Worm (Caenorhabditis elegans) whole organism, L4 larva: ENCODE measurements around the gene algn-7.

Source experiments
- R02D3.7 ChIP-seq: fragments of 150-350 bp; sonication (generic microtip); optimal IDR thresholded peaks from 3 replicates; lab custom pipeline; 2014; ENCODE audit warnings: missing biosample characterization, missing genetic modification characterization
- ama-1 ChIP-seq: fragments of 150-350 bp; optimal IDR thresholded peaks from 2 replicates; lab custom pipeline; 2014; ENCODE audit warnings: inconsistent platforms, mixed read lengths
- cey-2 ChIP-seq: sonication (generic microtip); optimal IDR thresholded peaks from 3 replicates; lab custom pipeline; 2017; ENCODE audit warnings: missing genetic modification characterization, mild to moderate bottlenecking, missing compliant biosample characterization, antibody characterized with exemption, borderline replicate concordance; ENCODE audit not compliant: insufficient read depth
- egl-27 ChIP-seq: sonication (generic microtip); optimal IDR thresholded peaks from 3 replicates; lab custom pipeline; 2017; ENCODE audit warnings: missing biosample characterization, missing genetic modification reagents, missing genetic modification characterization
- fos-1 ChIP-seq: fragments of 150-350 bp; optimal IDR thresholded peaks from 2 replicates; lab custom pipeline; 2014; ENCODE audit warnings: missing biosample characterization, missing genetic modification characterization
- lsy-2 ChIP-seq, 2 experiments: fragments of 150-350 bp in 1 of 2; sonication (generic microtip) in 1 of 2; optimal IDR thresholded peaks; 2 replicates each; lab custom pipeline; 2014 to 2017; ENCODE audit warnings: missing biosample characterization in 2 of 2, missing genetic modification characterization in 2 of 2
- nhr-76 ChIP-seq: fragments of 150-350 bp; optimal IDR thresholded peaks from 2 replicates; lab custom pipeline; 2014; ENCODE audit warnings: missing biosample characterization, missing genetic modification characterization
- nhr-77 ChIP-seq: fragments of 150-350 bp; optimal IDR thresholded peaks from 2 replicates; lab custom pipeline; 2014; ENCODE audit warnings: missing biosample characterization, missing genetic modification characterization
- pqm-1 ChIP-seq: sonication (generic microtip); optimal IDR thresholded peaks from 2 replicates; lab custom pipeline; 2017; ENCODE audit warnings: missing biosample characterization, missing genetic modification characterization
- snpc-4 ChIP-seq: fragments of 150-350 bp; optimal IDR thresholded peaks from 2 replicates; lab custom pipeline; 2014; ENCODE audit warnings: missing biosample characterization, missing genetic modification characterization
- unc-39 ChIP-seq: sonication (generic microtip); optimal IDR thresholded peaks from 2 replicates; lab custom pipeline; 2017; ENCODE audit warnings: missing biosample characterization, missing genetic modification characterization
- zag-1 ChIP-seq: fragments of 150-350 bp; optimal IDR thresholded peaks from 2 replicates; lab custom pipeline; 2014; ENCODE audit warnings: missing biosample characterization, missing genetic modification characterization
- zip-11 ChIP-seq: fragments of 200-800 bp; sonication (Bioruptor generic); IDR thresholded peaks from 2 replicates; pipeline ENCODE4 v1.3.6; 2022; ENCODE audit warnings: missing genetic modification characterization, missing compliant biosample characterization

ce11 chrV:19895250-19895649 lies 38.9 kb downstream of the algn-7 start, which contains the start of gene gly-4:
- TF ChIP-seq R02D3.7 (no peak), zag-1 (tag; lab: Kevin White, UChicago) (no peak), nhr-77 (tag; lab: Kevin White, UChicago) (no peak), pqm-1 (tag; lab: Kevin White, UChicago) (no peak), cey-2 (tag; lab: Kevin White, UChicago) (no peak), nhr-76 (tag; lab: Kevin White, UChicago) (no peak), zip-11 (no peak), egl-27 (tag; lab: Kevin White, UChicago) (no peak), lsy-2 (tag; optimal IDR thresholded peaks at IDR 0.05; lab: Kevin White, UChicago) (no peak), snpc-4 (tag; lab: Kevin White, UChicago) (no peak), unc-39 (tag; lab: Kevin White, UChicago) (no peak), ama-1 (no peak), fos-1 (tag; lab: Kevin White, UChicago) (no peak)
